Fruit fly (Drosophila melanogaster) whole organism, larva: ENCODE measurements around the gene CG14818.
A peak's percentile ranks its signal among the peaks of the same experiment; 100 is the strongest.

ENCODE experiments used
- noc ChIP-seq: fragments of 200-800 bp; sonication (Bioruptor generic); optimal IDR thresholded peaks from 3 replicates; lab custom pipeline; 2019; ENCODE audit warnings: missing biosample characterization, mild to moderate bottlenecking, missing genetic modification characterization, moderate library complexity

Gene CG14818

DNA sequence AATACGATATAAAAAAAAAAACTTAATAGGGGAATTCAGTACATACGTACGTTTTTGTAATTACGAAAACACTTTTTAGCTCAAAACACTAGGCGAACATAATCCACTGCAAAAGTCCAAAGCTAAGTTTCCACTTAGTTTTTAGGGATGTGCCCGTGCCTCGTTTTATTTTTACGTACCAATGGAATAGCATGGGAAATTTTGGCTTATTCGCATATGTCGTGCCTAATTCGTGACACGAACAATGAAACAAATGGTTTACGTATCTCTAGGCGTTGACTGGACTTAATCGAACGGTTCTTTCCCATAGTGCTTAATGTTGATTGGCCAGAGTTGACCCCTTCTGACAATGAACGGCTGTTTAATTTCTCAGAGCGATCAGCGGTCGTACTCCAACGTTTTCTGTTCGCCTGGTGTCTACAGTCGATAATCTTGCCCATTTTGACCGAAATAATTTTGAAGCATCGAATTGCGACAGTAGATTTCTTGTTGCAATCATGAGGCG is at the start of gene CG14818:
TSS of gene CG14818 (minus strand) at position 169 of the 505 bp plus-strand sequence.
- peak; percentile 72 for TF ChIP-seq noc (tag; lab: Kevin White, UChicago)

DNA sequence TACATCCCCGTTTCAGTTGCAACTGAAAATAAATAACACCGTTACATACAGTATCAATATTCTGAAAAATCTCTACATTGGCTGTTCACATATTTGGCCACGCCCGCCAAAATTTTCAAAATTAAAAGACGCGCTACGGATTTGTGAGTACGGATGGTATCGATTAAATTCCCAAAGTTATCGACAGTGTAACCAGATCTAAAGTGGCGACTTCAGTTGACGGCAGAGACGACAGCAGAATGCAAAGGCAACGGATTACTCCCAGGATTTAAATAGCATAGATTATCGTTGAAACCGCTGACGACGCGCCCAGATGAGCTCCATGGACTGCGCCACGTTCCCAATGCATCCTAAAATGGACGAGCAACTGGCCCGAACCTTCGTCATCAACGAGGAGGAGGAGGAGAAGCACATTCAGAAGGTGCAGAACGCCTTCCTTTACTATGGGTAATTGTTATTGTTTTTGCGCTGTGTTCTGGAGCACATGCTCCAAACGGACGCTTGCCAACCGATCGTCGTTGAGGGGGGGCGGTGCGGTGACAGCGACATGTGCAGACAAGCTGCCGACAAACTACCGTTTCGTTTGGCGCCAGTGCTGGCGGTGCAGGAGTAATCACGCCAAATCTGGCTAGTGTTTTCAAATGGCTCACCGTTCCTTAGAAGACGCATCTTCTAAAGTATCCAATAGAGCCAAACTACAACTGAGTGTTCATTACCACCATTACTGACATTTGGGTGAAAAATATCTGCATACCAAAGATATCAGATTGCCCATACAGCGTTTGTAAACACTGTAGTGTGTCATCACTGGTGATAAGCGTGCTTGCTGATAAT is 48.1 kb upstream of the CG14818 start, which contains the start of gene CG11596:
TSS of gene CG11596 (plus strand) at position 211 of the 834 bp plus-strand sequence.
- peak; percentile 35 for TF ChIP-seq noc (tag; lab: Kevin White, UChicago)

DNA sequence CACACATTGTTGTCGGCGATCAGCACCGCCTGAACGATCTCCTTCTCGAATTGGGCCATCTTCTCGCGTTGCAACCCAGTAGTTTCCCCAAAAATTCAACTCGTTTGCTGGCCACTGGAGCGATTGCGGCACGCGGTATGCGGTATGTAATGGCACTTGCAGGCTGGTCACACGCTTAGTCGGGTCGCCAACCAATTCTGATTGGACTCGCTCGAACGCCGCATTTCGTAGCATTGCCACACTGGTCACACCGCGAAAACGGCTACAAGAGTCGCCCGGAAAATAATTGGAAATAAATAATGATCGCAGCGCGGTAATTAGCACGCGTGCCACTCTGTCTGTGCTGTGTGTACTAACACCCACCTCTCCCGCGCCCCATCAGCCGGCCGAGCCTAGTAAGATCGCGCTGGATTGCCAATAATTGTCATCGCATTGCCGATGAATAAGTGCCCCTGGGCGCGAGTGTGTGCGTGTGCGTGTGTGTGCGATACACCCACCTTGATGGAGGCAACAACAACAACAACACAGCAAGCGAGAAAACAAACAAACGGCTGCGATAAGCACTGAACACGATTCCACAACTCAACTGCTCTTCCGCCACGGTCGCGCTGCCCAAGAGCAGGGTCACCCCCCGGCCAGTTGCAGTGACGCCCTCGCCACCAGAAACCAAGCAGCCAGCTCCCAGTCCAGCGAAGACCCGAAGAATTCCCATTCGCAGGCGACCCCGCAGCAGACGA is 43.4 kb upstream of the CG14818 start, which contains the start of the genes eIF2Bepsilon and Ocrl:
TSS of gene eIF2Bepsilon (minus strand) at position 110 of the 737 bp plus-strand sequence.
TSS of gene Ocrl (plus strand) at position 217 of the 737 bp plus-strand sequence.
- no peak for TF ChIP-seq noc (tag; lab: Kevin White, UChicago)

DNA sequence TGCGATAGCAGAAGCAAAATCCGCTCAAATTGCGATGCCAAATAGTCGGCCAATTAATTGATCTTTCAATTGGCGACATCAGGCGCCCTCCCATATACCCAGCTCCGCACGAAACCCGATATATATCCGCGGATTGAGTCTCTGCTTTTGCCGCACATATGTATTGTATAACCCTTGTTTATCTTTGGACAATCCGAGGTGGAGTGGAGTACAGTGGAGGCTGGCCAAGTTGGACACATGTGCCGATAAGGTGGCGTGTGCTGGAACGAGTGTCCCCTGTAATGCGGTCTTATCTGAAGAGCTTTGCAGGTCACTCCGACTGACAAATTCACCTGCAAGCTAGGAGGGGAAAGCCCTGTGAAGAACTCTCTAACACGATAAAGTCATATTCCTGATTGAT is 30.0 kb upstream of the CG14818 start:
- no peak for TF ChIP-seq noc (tag; lab: Kevin White, UChicago)

DNA sequence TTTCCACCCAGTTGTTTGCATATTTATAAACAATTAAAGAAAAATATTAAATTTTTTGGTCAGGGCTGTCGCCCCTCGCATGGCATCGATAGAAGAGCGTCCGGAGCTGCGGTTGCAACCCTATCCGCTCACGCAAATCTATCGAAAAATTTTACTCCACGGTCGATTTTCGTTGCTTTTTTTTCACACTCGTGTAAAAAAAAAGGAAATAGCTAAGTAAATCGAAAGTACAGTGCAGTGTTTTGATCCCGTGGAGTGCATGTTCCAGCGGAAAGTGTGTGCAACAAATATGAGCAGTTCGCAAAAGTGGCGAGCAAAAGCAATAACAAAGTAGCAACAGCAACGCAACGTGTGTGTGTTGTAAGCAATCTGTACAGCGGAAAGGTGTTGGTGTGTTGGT is 29.2 kb upstream of the CG14818 start, which contains the start of the genes Edem1 and Rbcn-3B:
TSS of gene Edem1 (minus strand) at position 71 of the 400 bp plus-strand sequence.
TSS of gene Rbcn-3B (plus strand) at position 164 of the 400 bp plus-strand sequence.
- no peak for TF ChIP-seq noc (tag; lab: Kevin White, UChicago)

DNA sequence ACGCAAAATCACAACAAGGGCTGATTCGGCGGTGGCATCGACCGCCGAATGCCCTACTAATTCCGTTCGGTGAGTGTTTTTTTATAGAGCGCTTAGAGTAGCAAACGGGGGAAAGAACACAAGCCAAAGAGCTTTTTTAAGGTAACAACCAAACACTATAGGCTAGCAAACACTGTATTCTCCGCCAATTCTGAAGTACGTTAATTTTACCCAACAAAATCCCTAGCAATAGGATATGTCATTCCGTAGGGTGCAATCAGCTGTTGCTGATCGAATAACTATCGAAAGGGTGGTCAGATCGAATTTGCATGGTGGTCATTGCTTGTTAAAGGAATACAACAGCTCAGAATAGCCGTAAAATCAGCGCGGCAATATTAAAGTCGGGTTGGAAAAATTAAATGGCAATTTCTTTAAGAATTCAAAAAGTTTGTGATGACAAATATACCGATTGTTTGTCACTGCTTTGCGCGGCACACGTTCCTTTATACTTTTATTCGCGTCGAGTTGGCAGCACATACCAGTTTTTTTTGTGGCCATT is 28.2 kb upstream of the CG14818 start, which contains the start of gene mip130:
TSS of gene mip130 (plus strand) at position 513 of the 538 bp plus-strand sequence.
- peak; percentile 71 for TF ChIP-seq noc (tag; lab: Kevin White, UChicago)

DNA sequence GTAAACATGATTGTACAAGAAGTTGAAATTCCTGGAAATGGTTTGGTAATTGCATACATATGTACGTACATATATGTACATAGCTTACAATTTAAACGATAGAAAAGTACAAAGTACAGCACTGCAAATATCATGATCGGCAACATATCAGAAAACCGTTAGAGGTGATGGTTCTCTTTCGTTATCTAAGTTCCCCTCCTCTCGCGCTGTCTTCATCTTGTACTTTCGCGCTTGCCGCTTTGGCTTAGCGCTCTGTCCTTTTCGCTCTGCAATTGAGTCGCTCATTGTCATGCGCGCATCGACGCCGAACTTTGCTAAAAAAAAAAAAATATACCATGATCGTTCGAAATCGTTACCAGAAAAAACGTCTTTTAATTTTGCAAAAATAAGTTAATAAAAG is 24.4 kb upstream of the CG14818 start:
- no peak for TF ChIP-seq noc (tag; lab: Kevin White, UChicago)

DNA sequence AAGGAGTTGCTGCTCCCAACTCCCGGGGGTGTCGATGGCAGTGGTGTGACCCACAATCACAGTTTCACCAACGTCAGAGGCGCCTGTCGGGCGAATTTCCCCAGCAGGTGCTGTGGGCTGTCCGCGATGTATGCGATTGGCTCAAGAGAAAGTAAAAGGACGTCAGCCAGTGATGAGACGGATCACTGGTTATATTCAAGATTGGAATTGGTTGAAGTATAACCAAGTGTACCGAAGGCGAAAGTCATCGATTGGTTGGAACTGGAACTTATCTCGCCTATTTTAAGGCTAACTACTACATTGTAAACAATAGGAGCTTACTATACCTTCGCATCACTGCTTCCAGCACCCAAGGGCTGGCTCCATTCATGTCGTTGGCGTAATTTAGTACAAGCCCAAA is 23.5 kb upstream of the CG14818 start, which contains the start of gene CG32801:
TSS of gene CG32801 (minus strand) at position 101 of the 400 bp plus-strand sequence.
- no peak for TF ChIP-seq noc (tag; lab: Kevin White, UChicago)

DNA sequence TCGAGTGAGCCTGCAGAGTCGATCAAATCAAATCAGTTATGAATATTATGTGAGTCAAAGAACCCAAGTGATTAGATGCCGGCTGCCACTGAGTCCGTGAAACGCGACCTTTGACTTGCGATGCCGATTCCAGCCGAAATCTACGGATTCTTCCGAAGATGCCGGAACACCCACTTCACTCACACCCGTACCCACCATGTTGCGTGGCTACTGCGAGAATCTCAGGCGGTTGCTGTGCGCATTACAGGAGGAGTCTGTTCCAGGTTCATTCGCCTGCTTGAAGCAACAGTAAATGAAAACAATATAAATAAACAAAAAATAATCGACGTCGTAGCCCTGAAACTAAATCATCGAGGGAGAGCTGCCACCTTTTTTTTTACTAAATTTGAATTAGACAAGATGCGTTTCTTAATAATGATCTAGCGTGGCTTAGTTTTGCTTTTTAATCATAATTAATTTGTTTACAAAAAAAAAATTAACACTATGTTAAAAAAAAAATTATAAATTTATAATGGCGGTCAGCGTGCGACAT is 22.1 kb upstream of the CG14818 start, which contains the start of gene Ldaf1:
TSS of gene Ldaf1 (minus strand) at position 307 of the 532 bp plus-strand sequence.
- TF ChIP-seq noc (tag; lab: Kevin White, UChicago) = no peak

DNA sequence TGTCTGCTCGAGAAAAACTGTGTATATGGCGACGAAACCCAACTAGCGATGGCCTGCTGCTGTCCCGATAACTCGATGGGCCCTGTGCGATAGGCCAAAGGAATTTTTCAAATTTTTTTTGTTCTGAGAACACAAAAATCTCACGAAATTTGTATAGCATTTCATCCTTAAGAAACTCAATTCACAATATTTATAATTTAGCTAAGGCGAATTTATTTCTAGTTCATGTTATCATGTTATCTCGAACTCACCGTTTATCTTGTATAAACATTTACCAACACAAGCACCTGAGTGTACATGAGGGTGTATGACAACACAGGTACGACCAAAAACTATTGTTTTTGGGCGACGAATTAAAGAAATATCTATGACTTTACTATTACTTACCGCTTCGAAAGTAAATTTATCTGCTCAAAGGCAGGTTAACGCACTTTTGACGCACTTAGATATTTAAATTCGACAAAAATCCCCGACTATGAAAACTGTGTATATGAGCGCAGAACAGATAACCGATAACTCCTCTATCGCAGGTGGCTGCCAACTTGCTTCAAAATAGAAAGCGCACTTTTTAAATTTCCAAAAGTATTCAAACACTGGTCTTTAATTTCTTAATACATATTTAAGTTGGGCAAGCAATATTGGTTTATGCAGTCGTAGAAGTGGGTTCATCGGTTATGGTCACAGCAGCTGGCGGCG is 20.7 kb upstream of the CG14818 start, which contains the start of gene arm:
TSS of gene arm (minus strand) at position 524 of the 696 bp plus-strand sequence.
- TF ChIP-seq noc (tag; lab: Kevin White, UChicago) = peak; percentile 26

DNA sequence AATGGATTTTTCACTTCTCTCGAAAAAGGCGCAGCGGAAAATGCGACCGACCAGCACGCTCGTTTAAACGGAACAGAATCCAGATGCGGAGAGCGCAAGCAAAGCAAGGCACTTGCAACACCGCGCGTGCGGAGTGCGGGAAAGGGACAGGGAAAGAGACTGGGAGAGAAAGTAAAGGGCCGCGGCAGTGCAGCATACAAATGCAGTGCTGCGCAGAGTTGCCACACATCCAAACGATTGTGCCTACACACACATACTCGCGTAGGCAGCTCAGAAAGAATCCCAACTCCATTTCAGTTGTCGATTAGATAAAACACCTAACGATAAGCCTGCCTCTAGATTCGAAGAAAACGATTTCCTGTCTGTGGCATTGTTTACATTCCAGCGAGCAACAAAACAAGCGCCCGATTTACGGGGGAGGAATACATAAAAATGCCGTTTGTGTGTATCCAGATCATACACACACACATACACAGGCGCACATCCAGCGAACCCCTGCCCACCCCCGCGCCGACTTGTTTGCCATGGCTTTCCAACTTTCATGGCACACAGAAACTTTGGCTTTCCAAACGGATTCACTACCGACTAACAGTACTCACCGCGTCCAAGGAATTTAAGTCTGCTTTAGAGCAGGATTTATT is 20.0 kb upstream of the CG14818 start:
- TF ChIP-seq noc (tag; lab: Kevin White, UChicago) = no peak

DNA sequence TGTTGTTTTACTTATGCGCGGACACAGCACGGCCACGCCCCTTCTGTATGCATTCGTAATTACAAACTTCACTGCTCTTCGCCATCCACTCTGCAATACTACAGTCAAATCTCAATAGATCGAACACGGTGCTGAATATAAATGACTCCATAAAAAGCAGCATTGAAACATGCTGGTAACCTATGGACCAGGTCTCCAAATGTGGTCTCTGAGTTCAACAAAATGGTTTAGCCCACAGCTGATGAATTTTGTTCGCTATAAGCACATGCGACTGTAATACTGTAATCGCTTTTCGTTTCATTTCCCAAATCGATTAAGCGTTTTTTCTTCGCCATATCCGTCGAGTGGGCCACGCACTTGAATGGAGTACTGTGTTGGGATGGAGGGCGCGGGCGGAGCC is 17.8 kb upstream of the CG14818 start:
- TF ChIP-seq noc (tag; lab: Kevin White, UChicago) = no peak

DNA sequence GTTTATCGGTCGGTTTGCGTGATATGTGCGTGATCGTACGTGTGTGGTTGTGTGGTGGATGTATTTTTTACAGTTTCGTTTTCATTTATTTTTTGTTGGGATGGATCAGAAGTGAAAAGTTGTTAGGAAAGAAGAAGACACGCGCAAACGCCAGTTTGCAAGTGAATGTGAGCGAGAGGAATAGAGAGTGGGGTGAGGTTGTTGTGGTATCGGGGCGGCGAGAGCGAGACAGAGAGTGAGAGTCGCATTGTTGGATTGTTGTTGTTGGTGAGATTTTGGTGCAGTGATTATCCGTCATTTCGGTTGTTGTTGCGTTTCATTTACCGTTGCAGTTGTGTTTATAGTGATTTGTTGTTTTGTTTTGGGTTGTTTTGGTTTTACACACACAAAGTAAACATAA is 14.0 kb upstream of the CG14818 start:
- no peak for TF ChIP-seq noc (tag; lab: Kevin White, UChicago)

DNA sequence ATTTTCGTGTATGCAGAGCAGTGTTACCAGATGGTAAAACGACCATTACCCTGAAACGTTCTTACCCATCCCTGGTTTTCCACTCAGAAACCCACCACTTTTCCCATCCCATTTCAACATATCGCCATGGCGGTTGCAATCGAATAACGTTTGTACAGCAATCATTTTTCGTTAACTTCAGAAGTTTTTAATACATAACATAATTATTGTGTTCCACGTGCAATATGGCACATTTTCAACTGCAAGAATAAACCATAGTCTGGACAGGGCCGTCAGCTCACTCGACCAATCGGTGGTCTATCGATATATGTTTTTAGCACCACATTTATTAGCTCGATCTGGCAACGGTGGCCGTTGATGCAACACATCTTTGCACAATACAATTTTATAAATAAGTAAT is 10.4 kb upstream of the CG14818 start, which contains the start of the genes trr and mRpL16:
TSS of gene trr (minus strand) at position 25 of the 400 bp plus-strand sequence.
TSS of gene mRpL16 (plus strand) at position 331 of the 400 bp plus-strand sequence.
- TF ChIP-seq noc (tag; lab: Kevin White, UChicago) = no peak
